Worm (Caenorhabditis elegans) whole organism, L2 larva: ENCODE measurements around the gene tat-3.

ENCODE experiments used
- R02D3.7 ChIP-seq: fragments of 150-350 bp; optimal IDR thresholded peaks from 2 replicates; lab custom pipeline; 2014; ENCODE audit warnings: missing biosample characterization, missing genetic modification characterization
- aly-2 ChIP-seq: fragments of 150-350 bp; optimal IDR thresholded peaks from 2 replicates; lab custom pipeline; 2014; ENCODE audit warnings: missing biosample characterization, missing genetic modification characterization
- egl-27 ChIP-seq: sonication (generic microtip); optimal IDR thresholded peaks from 3 replicates; lab custom pipeline; 2017; ENCODE audit warnings: missing biosample characterization, missing genetic modification reagents, missing genetic modification characterization
- lin-11 ChIP-seq: fragments of 150-350 bp; sonication (generic microtip); optimal IDR thresholded peaks from 2 replicates; lab custom pipeline; 2014; ENCODE audit warnings: missing biosample characterization, missing genetic modification characterization, inconsistent platforms, mixed read lengths
- lsy-2 ChIP-seq, 2 experiments: fragments of 150-350 bp in 1 of 2; sonication (generic microtip) in 1 of 2; optimal IDR thresholded peaks; 2 replicates each; lab custom pipeline; 2014 to 2017; ENCODE audit warnings: missing biosample characterization in 2 of 2, missing genetic modification characterization in 2 of 2
- nhr-10 ChIP-seq: sonication (generic microtip); optimal IDR thresholded peaks from 2 replicates; lab custom pipeline; 2017; ENCODE audit warnings: missing biosample characterization, missing genetic modification characterization
- skn-1 ChIP-seq: sonication (generic microtip); optimal IDR thresholded peaks from 2 replicates; lab custom pipeline; 2017; ENCODE audit warnings: missing biosample characterization, missing genetic modification characterization
- sma-9 ChIP-seq, 2 experiments: fragments of 150-350 bp in 1 of 2; sonication (generic microtip) in 1 of 2; optimal IDR thresholded peaks; 2 replicates each; lab custom pipeline; 2014 to 2016; ENCODE audit warnings: missing genetic modification characterization in 2 of 2, mild to moderate bottlenecking in 1 of 2, missing biosample characterization in 1 of 2, missing compliant biosample characterization in 1 of 2, missing genetic modification reagents in 1 of 2, moderate library complexity in 1 of 2
- zag-1 ChIP-seq: fragments of 150-350 bp; optimal IDR thresholded peaks from 2 replicates; lab custom pipeline; 2014; ENCODE audit warnings: missing biosample characterization, missing genetic modification characterization
- ztf-4 ChIP-seq: fragments of 150-350 bp; optimal IDR thresholded peaks from 2 replicates; lab custom pipeline; 2014; ENCODE audit warnings: missing biosample characterization, missing genetic modification characterization

DNA sequence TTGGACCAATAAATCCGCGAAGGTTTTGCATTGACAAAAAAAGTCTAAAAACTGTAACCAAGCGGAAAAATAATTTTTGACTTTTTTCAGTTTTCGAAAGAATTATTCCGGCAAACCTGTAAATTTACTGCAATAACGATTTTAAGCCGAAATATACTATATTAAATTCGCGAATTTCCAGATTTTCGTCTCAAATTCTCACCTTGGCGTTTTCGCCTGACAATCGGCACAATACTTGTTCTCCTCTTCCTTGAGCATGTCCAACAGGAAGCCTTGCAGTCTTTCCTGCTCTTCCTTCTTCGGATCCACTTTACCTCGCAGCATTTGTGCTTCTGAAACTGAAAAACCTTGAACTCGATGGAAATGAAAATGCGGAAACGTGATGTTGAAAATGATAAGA, 8.9 kb upstream of the tat-3 start, which contains the start of gene smap-1:
- TF ChIP-seq lsy-2 (tag; optimal IDR thresholded peaks at IDR 0.05; lab: Kevin White, UChicago) (no peak), R02D3.7 (tag; lab: Kevin White, UChicago) (no peak), zag-1 (tag; lab: Kevin White, UChicago) (no peak), sma-9 (GFP tag; optimal IDR thresholded peaks at IDR 0.05; lab: Kevin White, UChicago) (no peak), sma-9 (tag; optimal IDR thresholded peaks at IDR 0.05; lab: Kevin White, UChicago) (no peak), egl-27 (tag; lab: Kevin White, UChicago) (no peak), skn-1 (tag; lab: Kevin White, UChicago) (no peak), aly-2 (tag; lab: Kevin White, UChicago) (no peak), nhr-10 (tag; lab: Kevin White, UChicago) (no peak), ztf-4 (tag; lab: Kevin White, UChicago) (no peak), lin-11 (tag; lab: Kevin White, UChicago) (no peak)
